Worm (Caenorhabditis elegans): ENCODE data around the gene F35H10.2.

- TF ChIP-seq W03F9.2 (tag; optimal IDR thresholded peaks at IDR 0.05) (no peak), him-1 (tag; optimal IDR thresholded peaks at IDR 0.05) (no peak)
These were observed 40.1 kb downstream of the F35H10.2 start, which contains the start of gene D2096.6 for ce11 chrIV:8369135-8369534.

All from whole organism, L4/young adult.